Fruit fly (Drosophila melanogaster) whole organism, embryonic: ENCODE measurements around the gene CG42571.

Experiments used
- CG10366 ChIP-seq: fragments of 200-800 bp; sonication (Bioruptor generic); IDR thresholded peaks from 2 replicates; pipeline ENCODE4 v1.3.6; 2022; ENCODE audit warnings: missing biosample characterization, missing genetic modification characterization
- CG10462 ChIP-seq: fragments of 200-800 bp; sonication (Bioruptor generic); optimal IDR thresholded peaks from 2 replicates; lab custom pipeline; 2016; ENCODE audit warnings: missing biosample characterization, missing genetic modification characterization
- CG11398 ChIP-seq: fragments of 200-800 bp; sonication (Bioruptor generic); optimal IDR thresholded peaks from 2 replicates; lab custom pipeline; 2016; ENCODE audit warnings: missing biosample characterization, missing genetic modification characterization
- CG11723 ChIP-seq: fragments of 200-800 bp; sonication (Bioruptor generic); optimal IDR thresholded peaks from 2 replicates; lab custom pipeline; 2017; ENCODE audit warnings: missing biosample characterization, mild to moderate bottlenecking, missing genetic modification characterization
- CG12071 ChIP-seq: fragments of 200-800 bp; sonication (Bioruptor generic); optimal IDR thresholded peaks from 3 replicates; lab custom pipeline; 2018; ENCODE audit warnings: missing biosample characterization, mild to moderate bottlenecking, missing genetic modification characterization
- CG1233 ChIP-seq: fragments of 200-800 bp; sonication (Bioruptor generic); optimal IDR thresholded peaks from 4 replicates; lab custom pipeline; 2018; ENCODE audit warnings: missing biosample characterization, mild to moderate bottlenecking, missing genetic modification characterization
- CG1529 ChIP-seq: fragments of 200-800 bp; sonication (Bioruptor generic); optimal IDR thresholded peaks from 3 replicates; lab custom pipeline; 2018; ENCODE audit warnings: missing biosample characterization, missing genetic modification characterization
- CG1603 ChIP-seq: fragments of 200-800 bp; sonication (Bioruptor generic); optimal IDR thresholded peaks from 2 replicates; lab custom pipeline; 2019; ENCODE audit warnings: missing biosample characterization, mild to moderate bottlenecking, missing genetic modification characterization, moderate library complexity
- CG16779 ChIP-seq: fragments of 200-800 bp; sonication (Bioruptor generic); IDR thresholded peaks from 2 replicates; pipeline ENCODE4 v1.3.6; 2022; ENCODE audit warnings: missing biosample characterization, missing genetic modification characterization
- CG16815 ChIP-seq: fragments of 200-800 bp; sonication (Bioruptor generic); optimal IDR thresholded peaks from 3 replicates; lab custom pipeline; 2017; ENCODE audit warnings: missing biosample characterization, mild to moderate bottlenecking, missing genetic modification characterization
- CG17568 ChIP-seq: fragments of 200-800 bp; sonication (Bioruptor generic); optimal IDR thresholded peaks from 2 replicates; lab custom pipeline; 2018; ENCODE audit warnings: missing biosample characterization, mild to moderate bottlenecking, missing genetic modification characterization, moderate library complexity
- CG17802 ChIP-seq: fragments of 200-800 bp; sonication (Bioruptor generic); optimal IDR thresholded peaks from 2 replicates; lab custom pipeline; 2018; ENCODE audit warnings: missing biosample characterization, mild to moderate bottlenecking, missing genetic modification characterization, moderate library complexity
- CG1792 ChIP-seq: fragments of 200-800 bp; sonication (Bioruptor generic); optimal IDR thresholded peaks from 2 replicates; lab custom pipeline; 2016; ENCODE audit warnings: missing biosample characterization, missing genetic modification characterization
- CG2889 ChIP-seq: fragments of 200-800 bp; sonication (Bioruptor generic); IDR thresholded peaks from 3 replicates; pipeline ENCODE4 v1.3.6; 2022; ENCODE audit warnings: missing biosample characterization, missing genetic modification characterization
- CG33557 ChIP-seq: fragments of 200-800 bp; sonication (Bioruptor generic); optimal IDR thresholded peaks from 2 replicates; lab custom pipeline; 2019; ENCODE audit warnings: missing biosample characterization, mild to moderate bottlenecking, missing genetic modification characterization, moderate library complexity
- CG3847 ChIP-seq: fragments of 200-800 bp; sonication (Bioruptor generic); IDR thresholded peaks from 2 replicates; pipeline ENCODE4 v1.3.6; 2022; ENCODE audit warnings: missing biosample characterization, missing genetic modification characterization
- CG3995 ChIP-seq: fragments of 200-800 bp; sonication (Bioruptor generic); optimal IDR thresholded peaks from 3 replicates; lab custom pipeline; 2016; ENCODE audit warnings: missing biosample characterization, missing genetic modification characterization
- CG6654 ChIP-seq: fragments of 200-800 bp; sonication (Bioruptor generic); optimal IDR thresholded peaks from 2 replicates; lab custom pipeline; 2017; ENCODE audit warnings: missing biosample characterization, mild to moderate bottlenecking, missing genetic modification characterization
- CG6791 ChIP-seq: fragments of 200-800 bp; sonication (Bioruptor generic); IDR thresholded peaks from 3 replicates; pipeline ENCODE4 v1.3.6; 2022; ENCODE audit warnings: missing biosample characterization, missing genetic modification characterization; ENCODE audit not compliant: partially characterized antibody
- CG8765 ChIP-seq: fragments of 200-800 bp; sonication (Bioruptor generic); IDR thresholded peaks from 2 replicates; pipeline ENCODE4 v1.3.6; 2022; ENCODE audit warnings: missing biosample characterization, missing genetic modification characterization
- CG9609 ChIP-seq: fragments of 200-800 bp; sonication (Bioruptor generic); optimal IDR thresholded peaks from 3 replicates; lab custom pipeline; 2016; ENCODE audit warnings: missing biosample characterization, missing genetic modification characterization
- ERR ChIP-seq: fragments of 200-800 bp; sonication (Bioruptor generic); optimal IDR thresholded peaks from 2 replicates; lab custom pipeline; 2016; ENCODE audit warnings: missing biosample characterization, missing genetic modification characterization
- HmgZ ChIP-seq: fragments of 200-800 bp; sonication (Bioruptor generic); optimal IDR thresholded peaks from 2 replicates; lab custom pipeline; 2018; ENCODE audit warnings: missing biosample characterization, mild to moderate bottlenecking, missing genetic modification characterization
- Hmx ChIP-seq: fragments of 200-800 bp; sonication (Bioruptor generic); optimal IDR thresholded peaks from 2 replicates; lab custom pipeline; 2016; ENCODE audit warnings: missing biosample characterization, missing genetic modification characterization
- Hr3 ChIP-seq: fragments of 200-800 bp; sonication (Bioruptor generic); optimal IDR thresholded peaks from 3 replicates; lab custom pipeline; 2016; ENCODE audit warnings: missing biosample characterization, missing genetic modification characterization
- Kr ChIP-seq: fragments of 200-800 bp; sonication (Bioruptor generic); optimal IDR thresholded peaks from 2 replicates; lab custom pipeline; 2017; ENCODE audit warnings: missing biosample characterization, mild to moderate bottlenecking, missing genetic modification characterization
- Mad ChIP-seq: fragments of 200-800 bp; sonication (Bioruptor generic); optimal IDR thresholded peaks from 2 replicates; lab custom pipeline; 2016; ENCODE audit warnings: missing biosample characterization, missing genetic modification characterization
- Scr ChIP-seq: fragments of 200-800 bp; sonication (Bioruptor generic); IDR thresholded peaks from 2 replicates; pipeline ENCODE4 v1.3.6; 2022; ENCODE audit warnings: missing biosample characterization, missing genetic modification characterization; ENCODE audit not compliant: partially characterized antibody
- Sox102F ChIP-seq: fragments of 200-800 bp; sonication (Bioruptor generic); optimal IDR thresholded peaks from 2 replicates; lab custom pipeline; 2018; ENCODE audit warnings: missing biosample characterization, mild to moderate bottlenecking, missing genetic modification characterization, moderate library complexity
- Vsx1 ChIP-seq: fragments of 200-800 bp; sonication (Bioruptor generic); optimal IDR thresholded peaks from 2 replicates; lab custom pipeline; 2017; ENCODE audit warnings: missing biosample characterization, mild to moderate bottlenecking, missing genetic modification characterization, missing genetic modification reagents
- amos ChIP-seq: fragments of 200-800 bp; sonication (Bioruptor generic); IDR thresholded peaks from 2 replicates; pipeline ENCODE4 v1.3.6; 2022; ENCODE audit warnings: missing biosample characterization, missing genetic modification characterization; ENCODE audit not compliant: partially characterized antibody
- ase ChIP-seq: fragments of 200-800 bp; sonication (Bioruptor generic); IDR thresholded peaks from 3 replicates; pipeline ENCODE4 v1.3.6; 2022; ENCODE audit warnings: missing biosample characterization, missing genetic modification characterization
- crc ChIP-seq: fragments of 200-800 bp; sonication (Bioruptor generic); optimal IDR thresholded peaks from 2 replicates; lab custom pipeline; 2016; ENCODE audit warnings: missing biosample characterization, missing genetic modification characterization
- gro ChIP-seq: fragments of 200-800 bp; sonication (Bioruptor generic); optimal IDR thresholded peaks from 2 replicates; lab custom pipeline; 2016; ENCODE audit warnings: missing biosample characterization, missing genetic modification characterization
- ind ChIP-seq: fragments of 200-800 bp; sonication (Bioruptor generic); optimal IDR thresholded peaks from 3 replicates; lab custom pipeline; 2016; ENCODE audit warnings: missing biosample characterization, missing genetic modification characterization
- lola ChIP-seq, 3 experiments: fragments of >200 bp in 2 of 3; fragments of 200-800 bp in 1 of 3; sonication (Bioruptor generic) in 1 of 3; optimal IDR thresholded peaks; 2 replicates each; lab custom pipeline; 2017 to 2019; ENCODE audit warnings: missing biosample characterization in 3 of 3, missing genetic modification characterization in 3 of 3, mild to moderate bottlenecking in 1 of 3, moderate library complexity in 1 of 3
- nerfin-2 ChIP-seq: fragments of 200-800 bp; sonication (Bioruptor generic); IDR thresholded peaks from 2 replicates; pipeline ENCODE4 v1.3.6; 2022; ENCODE audit warnings: missing biosample characterization, missing genetic modification characterization; ENCODE audit not compliant: partially characterized antibody
- pnt ChIP-seq: fragments of 200-800 bp; sonication (Bioruptor generic); optimal IDR thresholded peaks from 3 replicates; lab custom pipeline; 2016; ENCODE audit warnings: missing biosample characterization, missing genetic modification characterization
- pros ChIP-seq: fragments of 200-800 bp; sonication (Bioruptor generic); optimal IDR thresholded peaks from 3 replicates; lab custom pipeline; 2019; ENCODE audit warnings: missing biosample characterization, mild to moderate bottlenecking, missing genetic modification characterization, moderate library complexity
- row ChIP-seq: fragments of 200-800 bp; sonication (Bioruptor generic); IDR thresholded peaks from 3 replicates; pipeline ENCODE4 v1.3.6; 2022; ENCODE audit warnings: missing biosample characterization, missing genetic modification characterization
- run ChIP-seq: fragments of 200-800 bp; sonication (Bioruptor generic); optimal IDR thresholded peaks from 3 replicates; lab custom pipeline; 2018; ENCODE audit warnings: missing biosample characterization, mild to moderate bottlenecking, missing genetic modification characterization
- schlank ChIP-seq: fragments of 200-800 bp; sonication (Bioruptor generic); optimal IDR thresholded peaks from 2 replicates; lab custom pipeline; 2018; ENCODE audit warnings: missing biosample characterization, mild to moderate bottlenecking, missing genetic modification characterization
- sens ChIP-seq: fragments of 200-800 bp; sonication (Bioruptor generic); peaks from one replicate; lab custom pipeline; 2016; ENCODE audit warnings: missing biosample characterization, missing genetic modification characterization
- so ChIP-seq: fragments of 200-800 bp; sonication (Bioruptor generic); IDR thresholded peaks from 3 replicates; pipeline ENCODE4 v1.3.6; 2022; ENCODE audit warnings: missing biosample characterization, missing genetic modification characterization
- stwl ChIP-seq: fragments of 200-800 bp; sonication (Bioruptor generic); optimal IDR thresholded peaks from 3 replicates; lab custom pipeline; 2018; ENCODE audit warnings: missing biosample characterization, mild to moderate bottlenecking, missing genetic modification characterization, moderate library complexity
- tap ChIP-seq: fragments of 200-800 bp; optimal IDR thresholded peaks from 3 replicates; lab custom pipeline; 2019; ENCODE audit warnings: missing biosample characterization, mild to moderate bottlenecking, missing genetic modification characterization, moderate library complexity
- tin ChIP-seq: fragments of 200-800 bp; sonication (Bioruptor generic); optimal IDR thresholded peaks from 3 replicates; lab custom pipeline; 2016; ENCODE audit warnings: missing biosample characterization, missing genetic modification characterization
- tio ChIP-seq: fragments of 200-800 bp; sonication (Bioruptor generic); optimal IDR thresholded peaks from 2 replicates; lab custom pipeline; 2017; ENCODE audit warnings: missing biosample characterization, missing genetic modification characterization, inconsistent platforms
- ttk ChIP-seq: fragments of 200-800 bp; sonication (Bioruptor generic); IDR thresholded peaks from 2 replicates; pipeline ENCODE4 v2.1.2; 2022; ENCODE audit warnings: missing biosample characterization, missing genetic modification characterization
- z ChIP-seq: fragments of 200-800 bp; sonication (Bioruptor generic); IDR thresholded peaks from 3 replicates; pipeline ENCODE4 v1.3.6; 2022; ENCODE audit warnings: missing biosample characterization, missing genetic modification characterization
- zfh1 ChIP-seq: fragments of 200-800 bp; sonication (Bioruptor generic); IDR thresholded peaks from 3 replicates; pipeline ENCODE4 v1.3.6; 2022; ENCODE audit warnings: missing biosample characterization, missing genetic modification characterization

CG42571 gene

DNA sequence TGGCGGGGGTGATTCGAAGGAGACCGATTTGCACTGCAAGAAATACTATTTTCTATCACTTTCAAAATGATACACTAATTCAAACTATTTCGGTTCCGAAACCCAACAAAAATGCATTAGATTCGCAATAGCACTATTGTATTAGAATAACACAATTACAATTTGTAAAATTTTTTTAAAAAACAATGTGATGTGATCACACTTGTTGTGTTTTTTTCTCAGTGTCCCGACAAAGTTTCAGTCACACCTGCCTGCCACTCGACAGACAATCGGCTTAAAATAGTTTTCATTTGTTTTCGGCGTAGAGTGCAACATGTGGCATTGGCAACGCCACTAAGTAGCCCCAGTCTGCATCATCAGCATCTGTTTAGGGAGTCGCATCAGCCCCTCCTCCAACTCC is 41.1 kb upstream of the CG42571 start (continued):
- TF ChIP-seq CG16815 (GFP tag; lab: Kevin White, UChicago): peak; percentile 82
- TF ChIP-seq tap: peak; percentile 39
- peak; percentile 89 for TF ChIP-seq zfh1 (GFP tag; lab: Robert Waterston, UW)
- TF ChIP-seq pnt (GFP tag; lab: Kevin White, UChicago): peak; percentile 55
- no peak for TF ChIP-seq run (tag; lab: Kevin White, UChicago)
- peak; percentile 44 for TF ChIP-seq CG11723 (GFP tag; lab: Kevin White, UChicago)
- TF ChIP-seq CG1529 (GFP tag; lab: Kevin White, UChicago): peak; percentile 66
- TF ChIP-seq CG17568: peak; percentile 38
- TF ChIP-seq CG6654 (GFP tag; lab: Kevin White, UChicago): peak; percentile 46
- no peak for TF ChIP-seq CG12071 (GFP tag; lab: Kevin White, UChicago)
- TF ChIP-seq tio (GFP tag; lab: Kevin White, UChicago): peak; percentile 48
- TF ChIP-seq CG9609 (GFP tag; lab: Kevin White, UChicago): peak; percentile 50
- no peak for TF ChIP-seq HmgZ (tag; lab: Kevin White, UChicago)
- TF ChIP-seq amos: no peak
- peak; percentile 55; the same call in 1 of the 2 replicates for TF ChIP-seq ttk (GFP tag; lab: Robert Waterston, UW)
- TF ChIP-seq CG3995 (GFP tag; lab: Kevin White, UChicago): no peak
- no peak for TF ChIP-seq Vsx1 (GFP tag; lab: Kevin White, UChicago)
- TF ChIP-seq ind (GFP tag; lab: Kevin White, UChicago): peak; percentile 49
- no peak for TF ChIP-seq ERR
- TF ChIP-seq z: 0 out of 3 replicates have a peak, but pooled peaks have one; percentile 25
- no peak for TF ChIP-seq CG11398 (GFP tag; lab: Kevin White, UChicago)
- no peak for TF ChIP-seq Hmx (GFP tag; lab: Kevin White, UChicago)
- TF ChIP-seq sens (GFP tag; lab: Kevin White, UChicago): peak; percentile 99
- TF ChIP-seq CG3847 (GFP tag; lab: Robert Waterston, UW): no peak
- TF ChIP-seq Scr (GFP tag; lab: Robert Waterston, UW): no peak
- TF ChIP-seq schlank (tag; lab: Kevin White, UChicago): no peak
- peak; percentile 9 for TF ChIP-seq CG1792 (GFP tag; lab: Kevin White, UChicago)
- peak; percentile 83 for TF ChIP-seq CG33557 (GFP tag; lab: Kevin White, UChicago)
- TF ChIP-seq CG10462 (GFP tag; lab: Kevin White, UChicago): peak; percentile 57
- peak; percentile 62; the same call in 1 of the 3 replicates for TF ChIP-seq so (GFP tag; lab: Robert Waterston, UW)
- peak in 1 of 3 experiments; percentile 89 for TF ChIP-seq lola (GFP tag; optimal IDR thresholded peaks at IDR 0.05; lab: Kevin White, UChicago)
- peak; percentile 41 for TF ChIP-seq Mad (GFP tag; lab: Kevin White, UChicago)
- TF ChIP-seq nerfin-2 (GFP tag; lab: Robert Waterston, UW): no peak
- TF ChIP-seq Sox102F (GFP tag; lab: Kevin White, UChicago): peak; percentile 67
- no peak for TF ChIP-seq CG2889 (GFP tag; lab: Robert Waterston, UW)
- peak; percentile 78 for TF ChIP-seq tin
- no peak for TF ChIP-seq CG6791 (GFP tag; lab: Robert Waterston, UW)
- peak; percentile 52 for TF ChIP-seq CG17802 (tag; lab: Kevin White, UChicago)
- TF ChIP-seq CG1233 (GFP tag; lab: Kevin White, UChicago): peak; percentile 61
- peak; percentile 65; the same call in 1 of the 2 replicates for TF ChIP-seq CG8765 (GFP tag; lab: Robert Waterston, UW)
- peak; percentile 60 for TF ChIP-seq Hr3 (GFP tag; lab: Kevin White, UChicago)
- peak; percentile 92 for TF ChIP-seq CG1603 (tag; lab: Kevin White, UChicago)
- peak; percentile 11 for TF ChIP-seq Kr (GFP tag; lab: Kevin White, UChicago)
- no peak for TF ChIP-seq pros (GFP tag; lab: Kevin White, UChicago)
- TF ChIP-seq row (GFP tag; lab: Robert Waterston, UW): peak; percentile 75
- TF ChIP-seq gro (GFP tag; lab: Kevin White, UChicago): no peak
- TF ChIP-seq CG16779: no peak
- TF ChIP-seq CG10366 (GFP tag; lab: Robert Waterston, UW): peak; percentile 32; the same call in 1 of the 2 replicates
- peak; percentile 25; the same call in 1 of the 3 replicates for TF ChIP-seq ase
- peak; percentile 18 for TF ChIP-seq crc (GFP tag; lab: Kevin White, UChicago)
- peak; percentile 44 for TF ChIP-seq stwl (tag; lab: Kevin White, UChicago)
